Fruit fly (Drosophila melanogaster): Measurements from ENCODE around the gene Mpc1.

DNA sequence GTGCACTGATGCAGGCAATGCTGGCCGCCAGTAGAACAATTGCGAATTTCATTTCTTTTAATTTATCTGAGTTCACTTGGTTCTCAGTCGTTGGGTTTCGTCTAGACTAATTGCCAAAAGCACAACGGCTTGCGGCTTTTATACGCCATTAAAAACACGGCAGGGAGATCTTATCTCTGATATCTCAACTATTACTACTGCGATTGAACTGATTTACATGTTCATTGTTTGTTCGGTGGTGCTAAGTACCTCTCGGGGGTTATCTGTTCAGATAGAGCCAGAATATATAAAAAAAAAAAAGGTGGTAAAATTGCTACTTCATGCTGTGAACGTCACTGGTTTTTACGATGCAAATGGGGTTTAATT, 22.9 kb downstream of the Mpc1 start, which contains the start of gene CG14292:
- TF ChIP-seq CG8478 (optimal IDR thresholded peaks at IDR 0.05) (no peak), CTCF (optimal IDR thresholded peaks at IDR 0.05) (no peak)
